Fruit fly (Drosophila melanogaster): Measurements from ENCODE around the gene Coq4.

Gene Coq4

dm6 chr3L:17433555-17433954 lies at the start of gene Coq4, which contains the start of gene CG32176:
Gene Coq4 (minus strand): TSS chr3L:17433621.
Gene CG32176 (plus strand): TSS chr3L:17433868.
- no peak for TF ChIP-seq pan (optimal IDR thresholded peaks at IDR 0.05)
- TF ChIP-seq CG8478 (optimal IDR thresholded peaks at IDR 0.05), result no peak
- TF ChIP-seq Dll (optimal IDR thresholded peaks at IDR 0.05), result no peak
- no peak for TF ChIP-seq usp (GFP tag; optimal IDR thresholded peaks at IDR 0.05)
- no peak for TF ChIP-seq EcR (GFP tag; optimal IDR thresholded peaks at IDR 0.05)
- TF ChIP-seq psq (optimal IDR thresholded peaks at IDR 0.05), result no peak

- TF ChIP-seq Dll (optimal IDR thresholded peaks at IDR 0.05), result no peak
- no peak for TF ChIP-seq pan (optimal IDR thresholded peaks at IDR 0.05)
- no peak for TF ChIP-seq psq (optimal IDR thresholded peaks at IDR 0.05)
- no peak for TF ChIP-seq usp (GFP tag; optimal IDR thresholded peaks at IDR 0.05)
- no peak for TF ChIP-seq CG8478 (optimal IDR thresholded peaks at IDR 0.05)
- no peak for TF ChIP-seq EcR (GFP tag; optimal IDR thresholded peaks at IDR 0.05)
These were observed 45.4 kb upstream of the Coq4 start, which contains the start of the genes CG13733 and qjt for dm6 chr3L:17478826-17479225. Gene CG13733 (minus strand): TSS chr3L:17478926. Gene qjt (plus strand): TSS chr3L:17479096.

dm6 chr3L:17476496-17476895 lies 43.1 kb upstream of the Coq4 start:
- TF ChIP-seq usp (GFP tag; optimal IDR thresholded peaks at IDR 0.05), result no peak
- TF ChIP-seq psq (optimal IDR thresholded peaks at IDR 0.05), result no peak
- TF ChIP-seq EcR (GFP tag; optimal IDR thresholded peaks at IDR 0.05), result no peak
- TF ChIP-seq Dll (optimal IDR thresholded peaks at IDR 0.05), result no peak
- TF ChIP-seq pan (optimal IDR thresholded peaks at IDR 0.05), result no peak
- TF ChIP-seq CG8478 (optimal IDR thresholded peaks at IDR 0.05), result no peak

dm6 chr3L:17475979-17476393 lies 42.6 kb upstream of the Coq4 start, which contains the start of gene CG34250:
Gene CG34250 (plus strand): TSS chr3L:17476222.
- no peak for TF ChIP-seq usp (GFP tag; optimal IDR thresholded peaks at IDR 0.05)
- TF ChIP-seq CG8478 (optimal IDR thresholded peaks at IDR 0.05), result no peak
- no peak for TF ChIP-seq EcR (GFP tag; optimal IDR thresholded peaks at IDR 0.05)
- TF ChIP-seq Dll (optimal IDR thresholded peaks at IDR 0.05), result no peak
- TF ChIP-seq pan (optimal IDR thresholded peaks at IDR 0.05), result no peak
- TF ChIP-seq psq (optimal IDR thresholded peaks at IDR 0.05), result no peak

dm6 chr3L:17474711-17475451 lies 41.5 kb upstream of the Coq4 start, which contains the start of the genes UQCR-Q and CG46525:
Gene UQCR-Q (plus strand): TSS chr3L:17474761.
Gene CG46525 (plus strand): TSS chr3L:17475220.
- TF ChIP-seq CG8478 (optimal IDR thresholded peaks at IDR 0.05), result no peak
- TF ChIP-seq pan (optimal IDR thresholded peaks at IDR 0.05), result no peak
- TF ChIP-seq psq (optimal IDR thresholded peaks at IDR 0.05), result no peak
- no peak for TF ChIP-seq Dll (optimal IDR thresholded peaks at IDR 0.05)
- no peak for TF ChIP-seq usp (GFP tag; optimal IDR thresholded peaks at IDR 0.05)
- TF ChIP-seq EcR (GFP tag; optimal IDR thresholded peaks at IDR 0.05), result no peak

dm6 chr3L:17473889-17474288 lies 40.5 kb upstream of the Coq4 start:
- no peak for TF ChIP-seq CG8478 (optimal IDR thresholded peaks at IDR 0.05)

- TF ChIP-seq psq (optimal IDR thresholded peaks at IDR 0.05), result no peak
- no peak for TF ChIP-seq usp (GFP tag; optimal IDR thresholded peaks at IDR 0.05)
- TF ChIP-seq EcR (GFP tag; optimal IDR thresholded peaks at IDR 0.05), result no peak
- TF ChIP-seq pan (optimal IDR thresholded peaks at IDR 0.05), result no peak
- TF ChIP-seq CG8478 (optimal IDR thresholded peaks at IDR 0.05), result no peak
- TF ChIP-seq Dll (optimal IDR thresholded peaks at IDR 0.05), result no peak
These were observed 36.7 kb upstream of the Coq4 start, which contains the start of gene SecCl for dm6 chr3L:17470110-17470509. Gene SecCl (plus strand): TSS chr3L:17470127.

- TF ChIP-seq pan (optimal IDR thresholded peaks at IDR 0.05) (no peak), CG8478 (optimal IDR thresholded peaks at IDR 0.05) (no peak), Dll (optimal IDR thresholded peaks at IDR 0.05) (no peak), psq (optimal IDR thresholded peaks at IDR 0.05) (no peak), usp (GFP tag; optimal IDR thresholded peaks at IDR 0.05) (no peak), EcR (GFP tag; optimal IDR thresholded peaks at IDR 0.05) (no peak)
These were observed 32.4 kb upstream of the Coq4 start, which contains the start of gene QIL1 for dm6 chr3L:17465804-17466203. Gene QIL1 (plus strand): TSS chr3L:17465945.

- no peak for TF ChIP-seq EcR (GFP tag; optimal IDR thresholded peaks at IDR 0.05)
- TF ChIP-seq CG8478 (optimal IDR thresholded peaks at IDR 0.05), result no peak
- no peak for TF ChIP-seq psq (optimal IDR thresholded peaks at IDR 0.05)
- no peak for TF ChIP-seq Dll (optimal IDR thresholded peaks at IDR 0.05)
- TF ChIP-seq usp (GFP tag; optimal IDR thresholded peaks at IDR 0.05), result no peak
- TF ChIP-seq pan (optimal IDR thresholded peaks at IDR 0.05), result no peak
These were observed 29.1 kb upstream of the Coq4 start for dm6 chr3L:17462474-17462873.

- TF ChIP-seq CG8478 (optimal IDR thresholded peaks at IDR 0.05), result no peak
- TF ChIP-seq usp (GFP tag; optimal IDR thresholded peaks at IDR 0.05), result no peak
- TF ChIP-seq EcR (GFP tag; optimal IDR thresholded peaks at IDR 0.05), result no peak
- no peak for TF ChIP-seq Dll (optimal IDR thresholded peaks at IDR 0.05)
- no peak for TF ChIP-seq pan (optimal IDR thresholded peaks at IDR 0.05)
- TF ChIP-seq psq (optimal IDR thresholded peaks at IDR 0.05), result no peak
These were observed 28.1 kb upstream of the Coq4 start for dm6 chr3L:17461369-17462012.

- TF ChIP-seq EcR (GFP tag; optimal IDR thresholded peaks at IDR 0.05) (no peak), pan (optimal IDR thresholded peaks at IDR 0.05) (no peak), CG8478 (optimal IDR thresholded peaks at IDR 0.05) (no peak), psq (optimal IDR thresholded peaks at IDR 0.05) (no peak), usp (GFP tag; optimal IDR thresholded peaks at IDR 0.05) (no peak), Dll (optimal IDR thresholded peaks at IDR 0.05) (no peak)
These were observed 25.6 kb upstream of the Coq4 start for dm6 chr3L:17458856-17459518.
